Worm (Caenorhabditis elegans): ENCODE measurements around the gene plrg-1.

Gene plrg-1

DNA sequence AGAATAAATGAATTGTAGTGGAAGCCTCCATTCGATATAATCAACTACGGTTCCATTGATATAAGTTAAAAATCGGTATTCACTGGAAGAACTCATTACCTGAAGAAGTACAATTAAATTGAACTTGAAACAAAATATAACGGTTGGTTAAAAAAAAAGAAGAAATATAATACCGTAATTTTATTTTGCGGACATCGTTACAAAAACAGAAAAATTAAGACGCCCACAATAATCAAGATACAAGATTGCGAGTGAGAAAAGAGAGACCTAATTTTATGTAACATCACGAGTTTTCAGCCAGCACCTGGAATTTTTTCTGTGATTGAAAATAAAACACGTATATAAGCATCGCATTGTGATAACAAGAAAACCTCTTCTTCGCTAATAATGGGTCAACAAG, 45.0 kb downstream of the plrg-1 start, which contains the start of gene sre-6:
Gene sre-6 (minus strand): TSS at position 101 of the 400 bp plus-strand sequence.
- no peak for TF ChIP-seq T20F7.1 (GFP tag; optimal IDR thresholded peaks at IDR 0.05)
- TF ChIP-seq mxl-2 (GFP tag; conservative IDR thresholded peaks at IDR 0.05) = no peak
- no peak for TF ChIP-seq nhr-102 (tag; optimal IDR thresholded peaks at IDR 0.05)
- no peak for TF ChIP-seq dmd-9 (GFP tag; IDR thresholded peaks at IDR 0.05)
- TF ChIP-seq ZK546.5 (tag; optimal IDR thresholded peaks at IDR 0.05) = no peak
- TF ChIP-seq nhr-25 (tag; optimal IDR thresholded peaks at IDR 0.05; ENCODE audit: borderline replicate concordance, insufficient read depth) = no peak
- TF ChIP-seq ceh-44 (GFP tag; IDR thresholded peaks at IDR 0.05) = no peak
- TF ChIP-seq attf-4 (tag; optimal IDR thresholded peaks at IDR 0.05) = no peak
- no peak for TF ChIP-seq R02D3.7 (tag; optimal IDR thresholded peaks at IDR 0.05)

ce11 chrV:10760839-10761238, 46.9 kb downstream of the plrg-1 start:
- TF ChIP-seq ZK337.2 (GFP tag; IDR thresholded peaks at IDR 0.05) = no peak
- no peak for TF ChIP-seq ZK546.5 (tag; optimal IDR thresholded peaks at IDR 0.05)
- no peak for TF ChIP-seq T26A8.4 (GFP tag; IDR thresholded peaks at IDR 0.05)
- TF ChIP-seq nhr-10 (tag; optimal IDR thresholded peaks at IDR 0.05) = no peak
- no peak for TF ChIP-seq hif-1 (tag; optimal IDR thresholded peaks at IDR 0.05)
- TF ChIP-seq ctbp-1 (GFP tag; IDR thresholded peaks at IDR 0.05) = no peak
- TF ChIP-seq unc-62 (GFP tag; optimal IDR thresholded peaks at IDR 0.05 in 1 of 2) = peak in 1 of 2 experiments; percentile 94
- TF ChIP-seq unc-62 (tag; optimal IDR thresholded peaks at IDR 0.05) = no peak
- peak; percentile 31 for TF ChIP-seq nhr-25 (tag; optimal IDR thresholded peaks at IDR 0.05; ENCODE audit: borderline replicate concordance, insufficient read depth)
- TF ChIP-seq spr-1 (tag; optimal IDR thresholded peaks at IDR 0.05) = no peak
- no peak for TF ChIP-seq ces-1 (GFP tag; optimal IDR thresholded peaks at IDR 0.05)
- no peak for TF ChIP-seq ceh-20 (GFP tag; IDR thresholded peaks at IDR 0.05)
- TF ChIP-seq daf-19 (GFP tag; conservative IDR thresholded peaks at IDR 0.05) = no peak
- TF ChIP-seq lir-3 (tag; optimal IDR thresholded peaks at IDR 0.05) = no peak
- no peak for TF ChIP-seq F37D6.2 (tag; optimal IDR thresholded peaks at IDR 0.05)
- no peak for TF ChIP-seq F26F4.8 (GFP tag; conservative IDR thresholded peaks at IDR 0.05)

ce11 chrV:10758658-10759057, 49.1 kb downstream of the plrg-1 start, which contains the start of gene F28H7.8:
Gene F28H7.8, plus strand, starts transcription at chrV:10758958.
- no peak for TF ChIP-seq gei-8 (GFP tag; optimal IDR thresholded peaks at IDR 0.05)
- peak in 1 of 2 experiments; percentile 38 for TF ChIP-seq unc-62 (GFP tag; optimal IDR thresholded peaks at IDR 0.05 in 1 of 2)
- no peak for TF ChIP-seq unc-62 (tag; optimal IDR thresholded peaks at IDR 0.05)
- TF ChIP-seq ZK546.5 (tag; optimal IDR thresholded peaks at IDR 0.05) = no peak

DNA sequence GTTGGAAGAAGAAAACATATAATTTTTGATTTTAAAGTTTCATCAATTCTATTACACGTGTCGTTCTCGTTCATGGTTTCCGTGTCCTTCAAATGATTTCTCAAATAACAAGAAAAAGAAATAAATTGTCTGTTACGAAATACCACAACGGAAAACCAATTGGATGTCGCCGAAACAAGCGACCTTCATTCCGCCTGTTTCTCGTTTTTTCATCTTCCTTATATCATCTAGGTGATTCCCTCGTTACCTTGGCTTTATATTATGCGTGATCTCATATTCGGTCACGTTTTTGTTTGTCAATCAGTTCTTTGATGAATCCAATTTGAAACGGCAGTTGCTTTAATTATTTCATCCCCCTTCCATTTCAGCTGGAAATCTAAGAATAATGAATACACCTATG, 50.6 kb downstream of the plrg-1 start:
- TF ChIP-seq hlh-30 (tag; optimal IDR thresholded peaks at IDR 0.05; ENCODE audit: insufficient read depth) (peak; percentile 24), mdl-1 (tag; optimal IDR thresholded peaks at IDR 0.05) (peak in 1 of 2 experiments; percentile 48), mep-1 (tag; optimal IDR thresholded peaks at IDR 0.05) (peak; percentile 10), lir-3 (tag; optimal IDR thresholded peaks at IDR 0.05) (no peak), nhr-28 (tag; optimal IDR thresholded peaks at IDR 0.05) (peak; percentile 8), unc-62 (GFP tag; optimal IDR thresholded peaks at IDR 0.05 in 1 of 2) (peak in 1 of 2 experiments; percentile 44), unc-62 (tag; optimal IDR thresholded peaks at IDR 0.05) (no peak), daf-16 (GFP tag; optimal IDR thresholded peaks at IDR 0.05) (no peak), daf-16 (tag; optimal IDR thresholded peaks at IDR 0.05) (no peak), nhr-25 (tag; optimal IDR thresholded peaks at IDR 0.05; ENCODE audit: borderline replicate concordance, insufficient read depth) (peak; percentile 73), jun-1 (tag; optimal IDR thresholded peaks at IDR 0.05) (no peak), mxl-3 (GFP tag; optimal IDR thresholded peaks at IDR 0.05) (peak; percentile 3), aha-1 (tag) (peak; percentile 22)

DNA sequence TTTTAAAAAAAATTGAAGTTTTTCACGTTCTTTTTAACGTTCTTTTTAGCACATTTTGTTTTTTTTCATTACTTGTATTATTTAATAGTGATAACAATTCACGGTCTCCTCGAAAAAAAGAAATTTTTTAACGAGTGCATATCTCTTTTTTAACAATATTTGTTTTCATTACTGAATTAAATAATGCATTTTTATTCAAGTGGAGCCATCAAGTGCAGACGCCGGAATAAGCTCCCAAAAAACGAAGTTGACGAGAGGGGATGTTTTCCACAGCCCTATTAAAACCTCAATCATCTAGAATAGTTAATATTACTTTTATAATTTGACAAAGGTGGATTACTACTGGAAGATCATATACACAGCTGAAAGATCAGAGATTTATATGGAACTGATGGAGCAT, 51.0 kb downstream of the plrg-1 start, which contains the start of gene irld-6:
Gene irld-6 (minus strand): TSS at position 101 of the 400 bp plus-strand sequence.
- no peak for TF ChIP-seq ces-1 (GFP tag; optimal IDR thresholded peaks at IDR 0.05)
- TF ChIP-seq lin-39 (tag; optimal IDR thresholded peaks at IDR 0.05) = no peak
- TF ChIP-seq lin-29 (GFP tag; IDR thresholded peaks at IDR 0.05) = no peak
- TF ChIP-seq dmd-6 (GFP tag; IDR thresholded peaks at IDR 0.05) = no peak
- TF ChIP-seq aha-1 (tag) = no peak
- TF ChIP-seq set-16 (GFP tag; IDR thresholded peaks at IDR 0.05) = no peak
- TF ChIP-seq D1046.2 (GFP tag; IDR thresholded peaks at IDR 0.05) = no peak
- TF ChIP-seq zip-2 (tag; optimal IDR thresholded peaks at IDR 0.05) = no peak
- no peak for TF ChIP-seq daf-12 (tag; optimal IDR thresholded peaks at IDR 0.05)
- no peak for TF ChIP-seq nhr-41 (GFP tag; IDR thresholded peaks at IDR 0.05)
